Worm (Caenorhabditis elegans): ENCODE measurements around the gene Y45G5AM.5.

Y45G5AM.5 gene

DNA sequence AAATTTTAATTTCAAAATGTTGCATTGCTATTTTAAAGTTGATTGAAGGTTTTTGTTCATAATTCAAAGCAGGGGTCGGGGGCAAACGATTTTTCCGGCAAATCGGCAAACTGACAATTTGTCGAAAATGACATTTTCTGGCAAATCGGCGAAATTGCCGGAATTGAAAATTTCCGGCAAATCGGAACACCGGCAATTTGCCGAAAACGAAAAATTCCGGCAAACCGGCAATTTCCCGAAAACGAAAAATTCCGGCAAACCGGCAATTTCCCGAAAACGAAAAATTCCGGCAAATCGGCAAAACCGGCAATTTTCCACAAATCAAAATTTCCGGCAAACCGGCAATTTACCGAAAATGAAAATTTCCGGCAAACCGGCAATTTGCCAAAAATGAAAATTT is 30.0 kb downstream of the Y45G5AM.5 start (continued):
- TF ChIP-seq set-16 (GFP tag; IDR thresholded peaks at IDR 0.05) (peak; percentile 35; the same call in 1 of the 2 replicates), cey-2 (tag; optimal IDR thresholded peaks at IDR 0.05; ENCODE audit: borderline replicate concordance, insufficient read depth) (no peak), snpc-4 (tag; optimal IDR thresholded peaks at IDR 0.05) (no peak), madf-5 (GFP tag; IDR thresholded peaks at IDR 0.05) (0 out of 4 replicates have a peak, but pooled peaks of 1 of the 2 experiments have one; percentile 62), dmd-8 (GFP tag; IDR thresholded peaks at IDR 0.05) (0 out of 2 replicates have a peak, but pooled peaks have one; percentile 36), lim-7 (GFP tag; IDR thresholded peaks at IDR 0.05) (no peak), ama-1 (optimal IDR thresholded peaks at IDR 0.05) (no peak), T26A8.4 (GFP tag; IDR thresholded peaks at IDR 0.05) (peak; percentile 66), mdl-1 (tag; optimal IDR thresholded peaks at IDR 0.05) (no peak), zfp-2 (tag; optimal IDR thresholded peaks at IDR 0.05) (no peak), spr-1 (tag; optimal IDR thresholded peaks at IDR 0.05) (no peak), nhr-41 (GFP tag; IDR thresholded peaks at IDR 0.05) (no peak), zag-1 (tag; optimal IDR thresholded peaks at IDR 0.05) (no peak), fkh-10 (GFP tag; optimal IDR thresholded peaks at IDR 0.05) (no peak), mes-2 (tag; optimal IDR thresholded peaks at IDR 0.05; ENCODE audit: poor library complexity, severe bottlenecking) (no peak), pqm-1 (tag; optimal IDR thresholded peaks at IDR 0.05) (no peak), nhr-77 (tag; optimal IDR thresholded peaks at IDR 0.05) (no peak), ceh-28 (tag; optimal IDR thresholded peaks at IDR 0.05) (no peak), madf-9 (GFP tag; conservative IDR thresholded peaks at IDR 0.05) (no peak), arid-1 (GFP tag; conservative IDR thresholded peaks at IDR 0.05) (no peak; the same call in 1 of the 2 replicates), Y5F2A.4 (GFP tag; optimal IDR thresholded peaks at IDR 0.05) (no peak), F49E8.2 (tag; optimal IDR thresholded peaks at IDR 0.05; ENCODE audit: borderline replicate concordance) (no peak), nhr-25 (tag; optimal IDR thresholded peaks at IDR 0.05; ENCODE audit: borderline replicate concordance, insufficient read depth) (no peak), mxl-3 (GFP tag; optimal IDR thresholded peaks at IDR 0.05) (no peak), F37D6.2 (tag; optimal IDR thresholded peaks at IDR 0.05) (no peak), php-3 (GFP tag; IDR thresholded peaks at IDR 0.05) (peak; percentile 12; the same call in 1 of the 2 replicates), jun-1 (tag; optimal IDR thresholded peaks at IDR 0.05) (no peak), dmd-6 (GFP tag; IDR thresholded peaks at IDR 0.05) (peak; percentile 45), unc-130 (GFP tag; optimal IDR thresholded peaks at IDR 0.05) (no peak), F44E2.7 (GFP tag; IDR thresholded peaks at IDR 0.05) (no peak), lin-29 (GFP tag; IDR thresholded peaks at IDR 0.05) (peak; percentile 46; the same call in 1 of the 2 replicates), ceh-20 (GFP tag; IDR thresholded peaks at IDR 0.05) (no peak), duxl-1 (tag; optimal IDR thresholded peaks at IDR 0.05; ENCODE audit: poor library complexity) (peak; percentile 21), zip-2 (tag; optimal IDR thresholded peaks at IDR 0.05) (no peak), Y105C5A.15 (GFP tag; IDR thresholded peaks at IDR 0.05) (no peak), ceh-62 (tag; optimal IDR thresholded peaks at IDR 0.05) (no peak), mdt-29 (GFP tag; IDR thresholded peaks at IDR 0.05) (peak; percentile 39; the same call in 1 of the 2 replicates)

DNA sequence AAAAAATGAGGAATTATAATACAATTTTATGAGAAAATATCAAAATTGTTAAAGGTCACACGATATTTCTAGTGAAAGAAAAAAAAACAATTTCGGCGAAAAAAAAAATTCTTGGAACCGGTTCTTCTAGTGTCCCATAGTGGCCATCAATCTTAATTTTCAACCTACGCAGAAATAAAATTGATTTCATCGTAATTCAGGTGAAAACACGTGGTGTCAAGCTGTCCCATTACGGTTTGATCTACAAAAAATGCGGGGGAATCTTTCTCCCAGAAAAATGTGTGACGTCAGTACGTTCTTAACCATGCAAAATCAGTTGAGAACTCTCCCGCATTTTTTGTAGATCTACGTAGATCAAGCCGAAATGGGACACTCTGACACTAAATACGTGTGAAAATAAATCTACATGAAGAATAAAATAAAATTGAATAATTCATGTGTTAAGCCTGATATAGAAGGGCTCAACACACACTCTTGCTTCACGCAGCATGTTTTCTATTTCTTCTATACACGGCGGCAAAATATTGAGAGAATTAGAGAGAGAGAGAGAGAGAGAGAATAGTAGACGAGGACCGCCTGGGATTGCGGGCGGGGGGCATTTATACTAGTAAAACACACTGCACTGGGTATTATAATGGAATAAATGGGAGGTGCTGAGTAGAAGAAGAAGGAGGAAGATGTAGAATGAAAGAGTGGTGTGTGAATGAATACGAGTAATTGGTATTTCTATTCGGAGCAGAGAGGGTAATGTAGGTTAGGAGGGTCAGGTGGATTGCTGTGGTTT is 32.7 kb downstream of the Y45G5AM.5 start:
- TF ChIP-seq dmd-6 (GFP tag; IDR thresholded peaks at IDR 0.05) (peak; percentile 35; the same call in 1 of the 2 replicates), mes-2 (tag; optimal IDR thresholded peaks at IDR 0.05; ENCODE audit: poor library complexity, severe bottlenecking) (peak; percentile 16), daf-19 (GFP tag; conservative IDR thresholded peaks at IDR 0.05) (no peak), mxl-3 (GFP tag; optimal IDR thresholded peaks at IDR 0.05) (peak; percentile 8), aha-1 (tag) (peak; percentile 67), vab-7 (GFP tag; IDR thresholded peaks at IDR 0.05) (no peak), nhr-28 (tag; optimal IDR thresholded peaks at IDR 0.05) (peak; percentile 3), ceh-20 (GFP tag; IDR thresholded peaks at IDR 0.05) (peak; percentile 43; the same call in 1 of the 2 replicates)
